Worm (Caenorhabditis elegans) whole organism, L4 larva: ENCODE measurements around the gene F13D12.3.

Experiments
- D1046.2 ChIP-seq: fragments of 200-800 bp; sonication (Bioruptor generic); IDR thresholded peaks from 2 replicates; pipeline ENCODE4 v1.3.6; 2022; ENCODE audit warnings: missing genetic modification characterization, missing compliant biosample characterization
- F26F4.8 ChIP-seq: fragments of 200-800 bp; sonication (Bioruptor generic); conservative IDR thresholded peaks from 2 replicates; pipeline ENCODE4 v1.3.6; 2022; ENCODE audit warnings: missing genetic modification characterization, missing compliant biosample characterization
- F37D6.2 ChIP-seq: sonication (generic microtip); optimal IDR thresholded peaks from 2 replicates; lab custom pipeline; 2016; ENCODE audit warnings: mild to moderate bottlenecking, missing genetic modification characterization, missing compliant biosample characterization
- F49E8.2 ChIP-seq: sonication (generic microtip); optimal IDR thresholded peaks from 2 replicates; lab custom pipeline; 2016; ENCODE audit warnings: missing compliant biosample characterization, mild to moderate bottlenecking, missing genetic modification characterization, borderline replicate concordance
- ama-1 ChIP-seq: fragments of 150-350 bp; optimal IDR thresholded peaks from 2 replicates; lab custom pipeline; 2014; ENCODE audit warnings: inconsistent platforms, mixed read lengths
- attf-4 ChIP-seq: sonication (generic microtip); optimal IDR thresholded peaks from 3 replicates; lab custom pipeline; 2017; ENCODE audit warnings: missing biosample characterization, missing genetic modification characterization
- ceh-20 ChIP-seq: fragments of 200-800 bp; sonication (Bioruptor generic); IDR thresholded peaks from 2 replicates; pipeline ENCODE4 v1.3.6; 2022; ENCODE audit warnings: missing genetic modification reagents, missing genetic modification characterization, missing compliant biosample characterization
- ceh-28 ChIP-seq: fragments of 150-350 bp; optimal IDR thresholded peaks from 2 replicates; lab custom pipeline; 2014; ENCODE audit warnings: missing biosample characterization, missing genetic modification reagents, missing genetic modification characterization
- ceh-32 ChIP-seq: sonication (generic microtip); optimal IDR thresholded peaks from 2 replicates; lab custom pipeline; 2016; ENCODE audit warnings: mild to moderate bottlenecking, missing genetic modification characterization, missing compliant biosample characterization; ENCODE audit not compliant: poor library complexity
- ceh-62 ChIP-seq: sonication (generic microtip); optimal IDR thresholded peaks from 2 replicates; lab custom pipeline; 2017; ENCODE audit warnings: missing biosample characterization, missing genetic modification characterization
- ces-1 ChIP-seq: fragments of 150-350 bp; sonication (generic microtip); optimal IDR thresholded peaks from 4 replicates; lab custom pipeline; 2014; ENCODE audit warnings: missing biosample characterization, missing genetic modification reagents, missing genetic modification characterization
- cey-2 ChIP-seq: sonication (generic microtip); optimal IDR thresholded peaks from 3 replicates; lab custom pipeline; 2017; ENCODE audit warnings: missing genetic modification characterization, mild to moderate bottlenecking, missing compliant biosample characterization, antibody characterized with exemption, borderline replicate concordance; ENCODE audit not compliant: insufficient read depth
- daf-12 ChIP-seq: fragments of 150-350 bp; optimal IDR thresholded peaks from 2 replicates; lab custom pipeline; 2014; ENCODE audit warnings: missing biosample characterization, missing genetic modification reagents, missing genetic modification characterization
- daf-16 ChIP-seq, 3 experiments: sonication (generic microtip); optimal IDR thresholded peaks; 2 replicates each; lab custom pipeline; 2016 to 2017; ENCODE audit warnings: missing genetic modification characterization in 3 of 3, missing genetic modification reagents in 3 of 3, mild to moderate bottlenecking in 2 of 3, missing compliant biosample characterization in 2 of 3, missing biosample characterization in 1 of 3, moderate library complexity in 1 of 3
- daf-19 ChIP-seq: fragments of 200-800 bp; sonication (Bioruptor generic); conservative IDR thresholded peaks from 2 replicates; pipeline ENCODE4 v1.3.6; 2022; ENCODE audit warnings: missing genetic modification characterization, missing compliant biosample characterization
- daf-8 ChIP-seq: fragments of 200-800 bp; sonication (Bioruptor generic); IDR thresholded peaks from 2 replicates; pipeline ENCODE4 v1.3.6; 2022; ENCODE audit warnings: missing genetic modification characterization, missing compliant biosample characterization
- dmd-6 ChIP-seq: fragments of 200-800 bp; sonication (Bioruptor generic); IDR thresholded peaks from 2 replicates; pipeline ENCODE4 v1.3.6; 2022; ENCODE audit warnings: missing genetic modification reagents, missing genetic modification characterization, missing compliant biosample characterization
- duxl-1 ChIP-seq: sonication (generic microtip); optimal IDR thresholded peaks from 2 replicates; lab custom pipeline; 2016; ENCODE audit warnings: mild to moderate bottlenecking, missing genetic modification characterization, moderate library complexity, missing compliant biosample characterization; ENCODE audit not compliant: poor library complexity
- egl-27 ChIP-seq: sonication (generic microtip); optimal IDR thresholded peaks from 3 replicates; lab custom pipeline; 2017; ENCODE audit warnings: missing biosample characterization, missing genetic modification reagents, missing genetic modification characterization
- fkh-10 ChIP-seq: fragments of 150-350 bp; optimal IDR thresholded peaks from 2 replicates; lab custom pipeline; 2014; ENCODE audit warnings: missing biosample characterization, missing genetic modification reagents, missing genetic modification characterization
- fos-1 ChIP-seq: fragments of 150-350 bp; optimal IDR thresholded peaks from 2 replicates; lab custom pipeline; 2014; ENCODE audit warnings: missing biosample characterization, missing genetic modification characterization
- gei-8 ChIP-seq: fragments of 200-800 bp; sonication (Bioruptor generic); optimal IDR thresholded peaks from 2 replicates; lab custom pipeline; 2018; ENCODE audit warnings: mild to moderate bottlenecking, missing genetic modification characterization, missing compliant biosample characterization
- hlh-11 ChIP-seq: fragments of 200-800 bp; sonication (Bioruptor generic); optimal IDR thresholded peaks from 2 replicates; lab custom pipeline; 2018; ENCODE audit warnings: mild to moderate bottlenecking, missing genetic modification characterization, missing compliant biosample characterization
- lim-7 ChIP-seq: fragments of 200-800 bp; sonication (Bioruptor generic); IDR thresholded peaks from 2 replicates; pipeline ENCODE4 v1.3.6; 2022; ENCODE audit warnings: missing genetic modification characterization, missing compliant biosample characterization
- lin-13 ChIP-seq: fragments of 150-350 bp; optimal IDR thresholded peaks from 2 replicates; lab custom pipeline; 2014; ENCODE audit warnings: missing biosample characterization, missing genetic modification reagents, missing genetic modification characterization
- lin-38 ChIP-seq: fragments of 200-800 bp; sonication (Bioruptor generic); IDR thresholded peaks from 2 replicates; pipeline ENCODE4 v1.3.6; 2022; ENCODE audit warnings: missing genetic modification reagents, missing genetic modification characterization, missing compliant biosample characterization
- lin-39 ChIP-seq: fragments of 150-350 bp; optimal IDR thresholded peaks from 2 replicates; lab custom pipeline; 2014; ENCODE audit warnings: missing biosample characterization, missing genetic modification reagents, missing genetic modification characterization
- lsy-2 ChIP-seq, 2 experiments: fragments of 150-350 bp in 1 of 2; sonication (generic microtip) in 1 of 2; optimal IDR thresholded peaks; 2 replicates each; lab custom pipeline; 2014 to 2017; ENCODE audit warnings: missing biosample characterization in 2 of 2, missing genetic modification characterization in 2 of 2
- mes-2 ChIP-seq: sonication (generic microtip); optimal IDR thresholded peaks from 2 replicates; lab custom pipeline; 2016; ENCODE audit warnings: missing genotype, mild to moderate bottlenecking, missing genetic modification characterization, missing compliant biosample characterization; ENCODE audit not compliant: poor library complexity, severe bottlenecking
- nhr-102 ChIP-seq: sonication (generic microtip); optimal IDR thresholded peaks from 2 replicates; lab custom pipeline; 2016; ENCODE audit warnings: mild to moderate bottlenecking, missing genetic modification characterization, moderate library complexity, missing compliant biosample characterization
- nhr-11 ChIP-seq: fragments of 150-350 bp; optimal IDR thresholded peaks from 2 replicates; lab custom pipeline; 2014; ENCODE audit warnings: missing biosample characterization, missing genetic modification characterization
- nhr-111 ChIP-seq: fragments of 200-800 bp; sonication (Bioruptor generic); optimal IDR thresholded peaks from 2 replicates; lab custom pipeline; 2018; ENCODE audit warnings: mild to moderate bottlenecking, missing genetic modification characterization, missing compliant biosample characterization
- nhr-25 ChIP-seq: sonication (generic microtip); optimal IDR thresholded peaks from 2 replicates; lab custom pipeline; 2017; ENCODE audit warnings: missing genetic modification characterization, mild to moderate bottlenecking, missing compliant biosample characterization, antibody characterized with exemption, moderate library complexity, borderline replicate concordance; ENCODE audit not compliant: insufficient read depth
- nhr-28 ChIP-seq: fragments of 150-350 bp; optimal IDR thresholded peaks from 2 replicates; lab custom pipeline; 2014; ENCODE audit warnings: missing biosample characterization, missing genetic modification characterization
- nhr-41 ChIP-seq: fragments of 200-800 bp; sonication (Bioruptor generic); IDR thresholded peaks from 2 replicates; pipeline ENCODE4 v1.3.6; 2022; ENCODE audit warnings: missing genetic modification reagents, missing genetic modification characterization, missing compliant biosample characterization
- nhr-42 ChIP-seq: fragments of 200-800 bp; sonication (Bioruptor generic); IDR thresholded peaks from 2 replicates; pipeline ENCODE4 v1.3.6; 2022; ENCODE audit warnings: missing genetic modification characterization, missing compliant biosample characterization
- nhr-48 ChIP-seq: sonication (generic microtip); optimal IDR thresholded peaks from 2 replicates; lab custom pipeline; 2016; ENCODE audit warnings: mild to moderate bottlenecking, missing genetic modification characterization, missing compliant biosample characterization
- nhr-76 ChIP-seq: fragments of 150-350 bp; optimal IDR thresholded peaks from 2 replicates; lab custom pipeline; 2014; ENCODE audit warnings: missing biosample characterization, missing genetic modification characterization
- pha-4 ChIP-seq, 2 experiments: fragments of 150-350 bp in 1 of 2; fragments of 200-800 bp in 1 of 2; sonication (Bioruptor generic) in 1 of 2; IDR thresholded peaks in 1 of 2; optimal IDR thresholded peaks in 1 of 2; 2 replicates each; pipeline versions ENCODE4 v1.3.6 to Lab custom; 2014 to 2022; ENCODE audit warnings: missing genetic modification characterization in 2 of 2, missing genetic modification reagents in 2 of 2, missing biosample characterization in 1 of 2, missing compliant biosample characterization in 1 of 2
- pqm-1 ChIP-seq: sonication (generic microtip); optimal IDR thresholded peaks from 2 replicates; lab custom pipeline; 2017; ENCODE audit warnings: missing biosample characterization, missing genetic modification characterization
- rbr-2 ChIP-seq: sonication (generic microtip); optimal IDR thresholded peaks from 2 replicates; lab custom pipeline; 2016; ENCODE audit warnings: missing genotype, missing genetic modification characterization, missing compliant biosample characterization
- saeg-2 ChIP-seq: fragments of 200-800 bp; sonication (Bioruptor generic); IDR thresholded peaks from 2 replicates; pipeline ENCODE4 v1.3.6; 2022; ENCODE audit warnings: missing genetic modification reagents, missing genetic modification characterization, missing compliant biosample characterization
- set-16 ChIP-seq: fragments of 200-800 bp; sonication (Bioruptor generic); IDR thresholded peaks from 2 replicates; pipeline ENCODE4 v1.3.6; 2022; ENCODE audit warnings: missing genetic modification reagents, missing genetic modification characterization, missing compliant biosample characterization
- skn-1 ChIP-seq: fragments of 150-350 bp; optimal IDR thresholded peaks from 2 replicates; lab custom pipeline; 2014; ENCODE audit warnings: missing biosample characterization, missing genetic modification characterization
- snpc-1.2 ChIP-seq: fragments of 200-800 bp; sonication (Bioruptor generic); IDR thresholded peaks from 2 replicates; pipeline ENCODE4 v1.3.6; 2022; ENCODE audit warnings: missing genetic modification reagents, missing genetic modification characterization, missing compliant biosample characterization
- unc-39 ChIP-seq: sonication (generic microtip); optimal IDR thresholded peaks from 2 replicates; lab custom pipeline; 2017; ENCODE audit warnings: missing biosample characterization, missing genetic modification characterization
- unc-62 ChIP-seq, 3 experiments: fragments of 150-350 bp in 1 of 3; sonication (generic microtip); optimal IDR thresholded peaks in 2 of 3; peaks in 1 of 3; 1 replicate in 1 of 3; 2 replicates in 2 of 3; lab custom pipeline; 2014 to 2017; ENCODE audit warnings: missing biosample characterization in 3 of 3, missing genetic modification characterization in 3 of 3, missing genetic modification reagents in 3 of 3, missing genotype in 1 of 3
- zfp-2 ChIP-seq: sonication (generic microtip); optimal IDR thresholded peaks from 2 replicates; lab custom pipeline; 2016; ENCODE audit warnings: mild to moderate bottlenecking, missing genetic modification characterization, missing compliant biosample characterization
- zfp-3 ChIP-seq: fragments of 200-800 bp; sonication (Bioruptor generic); conservative IDR thresholded peaks from 2 replicates; pipeline ENCODE4 v1.3.6; 2022; ENCODE audit warnings: missing genetic modification reagents, missing genetic modification characterization, missing compliant biosample characterization
- ztf-7 ChIP-seq: fragments of 150-350 bp; optimal IDR thresholded peaks from 2 replicates; lab custom pipeline; 2014; ENCODE audit warnings: missing biosample characterization, missing genetic modification characterization

The F13D12.3 gene

DNA sequence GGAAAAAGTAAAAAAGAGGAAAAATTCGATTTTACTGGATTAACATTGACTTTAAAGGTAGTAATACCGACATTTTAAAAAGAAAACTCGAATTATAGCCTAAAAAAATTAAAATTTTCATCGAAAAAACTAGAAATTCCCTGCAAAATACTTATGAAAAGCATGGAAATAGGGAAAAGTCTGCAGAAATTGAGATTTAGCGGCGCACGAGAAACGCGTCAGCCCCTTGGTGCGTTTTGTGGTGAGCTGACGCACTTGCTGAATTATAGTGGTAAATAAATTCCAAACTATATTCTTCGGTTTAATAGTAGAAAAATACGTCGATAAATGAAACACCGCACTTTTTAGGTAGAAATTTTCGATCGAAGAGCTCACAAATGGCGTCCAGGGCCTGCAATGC lies 25.8 kb upstream of the F13D12.3 start (continued):
- no peak for TF ChIP-seq daf-12 (tag; lab: Kevin White, UChicago)
- no peak for TF ChIP-seq duxl-1
- no peak for TF ChIP-seq ceh-20 (GFP tag; lab: Robert Waterston, UW)
- TF ChIP-seq nhr-28 (tag; lab: Kevin White, UChicago): no peak
- TF ChIP-seq nhr-102 (tag; lab: Kevin White, UChicago): no peak
- TF ChIP-seq F26F4.8 (GFP tag; lab: Robert Waterston, UW): no peak
- TF ChIP-seq ceh-32: no peak
- no peak for TF ChIP-seq nhr-42
- TF ChIP-seq hlh-11 (tag; lab: Kevin White, UChicago): peak; percentile 25
- TF ChIP-seq pqm-1 (tag; lab: Kevin White, UChicago): no peak
- TF ChIP-seq D1046.2 (GFP tag; lab: Robert Waterston, UW): no peak
- TF ChIP-seq nhr-111 (GFP tag; lab: Kevin White, UChicago): no peak
- TF ChIP-seq nhr-41 (GFP tag; lab: Robert Waterston, UW): no peak
- TF ChIP-seq F49E8.2 (tag; lab: Kevin White, UChicago): no peak
- TF ChIP-seq fos-1 (tag; lab: Kevin White, UChicago): no peak
- TF ChIP-seq nhr-25 (tag; lab: Kevin White, UChicago): no peak
- TF ChIP-seq unc-62 (GFP tag; optimal IDR thresholded peaks at IDR 0.05 in 1 of 2; lab: Kevin White, UChicago): peak in 1 of 2 experiments; percentile 42
- no peak for TF ChIP-seq unc-62 (tag; optimal IDR thresholded peaks at IDR 0.05; lab: Kevin White, UChicago)
- TF ChIP-seq rbr-2 (tag; lab: Kevin White, UChicago): peak; percentile 15
- no peak for TF ChIP-seq zfp-3 (GFP tag; lab: Robert Waterston, UW)
- no peak for TF ChIP-seq cey-2 (tag; lab: Kevin White, UChicago)
- no peak for TF ChIP-seq ceh-28 (tag; lab: Kevin White, UChicago)
- TF ChIP-seq lsy-2 (tag; optimal IDR thresholded peaks at IDR 0.05; lab: Kevin White, UChicago): peak in 1 of 2 experiments; percentile 70
- TF ChIP-seq attf-4 (tag; lab: Kevin White, UChicago): no peak
- TF ChIP-seq F37D6.2 (tag; lab: Kevin White, UChicago): no peak
- no peak for TF ChIP-seq fkh-10 (GFP tag; lab: Kevin White, UChicago)
- TF ChIP-seq ztf-7 (tag; lab: Kevin White, UChicago): no peak
- no peak for TF ChIP-seq gei-8 (GFP tag; lab: Kevin White, UChicago)
- TF ChIP-seq nhr-76 (tag; lab: Kevin White, UChicago): no peak
- TF ChIP-seq dmd-6 (GFP tag; lab: Robert Waterston, UW): no peak
- TF ChIP-seq daf-8 (GFP tag; lab: Robert Waterston, UW): no peak
- 0 out of 2 replicates have a peak, but pooled peaks have one; percentile 17 for TF ChIP-seq snpc-1.2 (GFP tag; lab: Robert Waterston, UW)
- TF ChIP-seq set-16 (GFP tag; lab: Robert Waterston, UW): no peak
- no peak for TF ChIP-seq saeg-2 (GFP tag; lab: Robert Waterston, UW)
- TF ChIP-seq nhr-11: no peak
- no peak for TF ChIP-seq skn-1 (tag; lab: Kevin White, UChicago)
- no peak for TF ChIP-seq lim-7
- TF ChIP-seq lin-13 (GFP tag; lab: Kevin White, UChicago): peak; percentile 29
- TF ChIP-seq ama-1 (lab: Kevin White, UChicago): no peak
- peak; percentile 38 for TF ChIP-seq mes-2 (tag; lab: Kevin White, UChicago)
- TF ChIP-seq lin-38 (GFP tag; lab: Robert Waterston, UW): peak; percentile 31; the same call in 1 of the 2 replicates
- TF ChIP-seq nhr-48: no peak
- TF ChIP-seq pha-4 (GFP tag; IDR thresholded peaks at IDR 0.05; lab: Robert Waterston, UW): no peak
- no peak for TF ChIP-seq pha-4 (tag; optimal IDR thresholded peaks at IDR 0.05; lab: Kevin White, UChicago)
- TF ChIP-seq lin-39: no peak
- TF ChIP-seq unc-39: no peak
- TF ChIP-seq zfp-2 (tag; lab: Kevin White, UChicago): no peak
- TF ChIP-seq ceh-62 (tag; lab: Kevin White, UChicago): no peak
- no peak for TF ChIP-seq daf-16 (GFP tag; optimal IDR thresholded peaks at IDR 0.05; lab: Kevin White, UChicago)
- no peak for TF ChIP-seq daf-16 (tag; optimal IDR thresholded peaks at IDR 0.05; lab: Kevin White, UChicago)
- TF ChIP-seq egl-27: no peak
- no peak for TF ChIP-seq daf-19
- no peak for TF ChIP-seq ces-1 (GFP tag; lab: Kevin White, UChicago)
